Fruit fly (Drosophila melanogaster): ENCODE data around the gene Ahcy.
A peak's percentile ranks its signal among the peaks of the same experiment; 100 is the strongest.

The Ahcy gene

DNA sequence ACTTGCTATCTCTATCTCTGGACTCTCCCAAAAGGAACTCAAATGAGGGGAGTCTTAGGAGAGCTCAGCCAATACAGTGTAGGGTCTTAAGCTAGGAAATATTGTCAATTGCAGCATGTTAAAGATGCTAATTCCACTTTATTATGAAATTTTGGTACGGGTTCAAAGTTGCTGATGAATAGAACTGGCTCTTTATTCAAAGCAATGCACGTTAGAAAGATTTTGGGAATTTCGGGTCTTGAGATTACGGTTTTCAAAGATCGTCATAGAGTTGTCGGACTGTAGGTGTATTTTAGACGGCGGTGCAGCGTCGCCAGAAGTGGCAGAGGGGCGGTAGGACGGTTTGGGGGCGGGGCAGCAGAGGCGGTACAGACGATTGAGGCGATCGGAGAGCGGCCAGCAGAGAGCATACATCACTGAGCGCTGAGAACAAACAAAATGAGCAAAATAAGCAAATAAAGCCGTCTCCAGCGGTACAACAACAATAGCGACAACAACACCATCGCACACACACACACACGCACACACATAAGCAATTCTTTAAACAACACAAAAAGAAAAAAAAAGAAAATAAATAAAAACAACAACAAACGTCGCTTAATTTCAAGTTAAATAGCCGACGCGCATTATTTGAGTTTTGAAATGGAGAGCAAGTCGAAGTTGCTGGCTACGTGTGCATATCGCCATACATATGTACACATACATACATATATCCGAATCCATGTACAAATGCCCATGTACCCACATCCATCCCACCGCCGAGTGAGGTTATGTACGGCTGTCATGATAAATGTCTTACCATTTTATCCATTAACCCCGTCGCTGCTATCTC is 47.6 kb downstream of the Ahcy start (continued):
- no peak for TF ChIP-seq CG13296 (GFP tag; optimal IDR thresholded peaks at IDR 0.05)
- no peak for TF ChIP-seq lola (GFP tag; optimal IDR thresholded peaks at IDR 0.05)
- no peak for TF ChIP-seq Dip3 (GFP tag; optimal IDR thresholded peaks at IDR 0.05)
- TF ChIP-seq Dek (tag; optimal IDR thresholded peaks at IDR 0.05), result no peak
- TF ChIP-seq CG8089 (GFP tag; optimal IDR thresholded peaks at IDR 0.05), result no peak
- TF ChIP-seq gro (GFP tag; optimal IDR thresholded peaks at IDR 0.05), result no peak
- no peak for TF ChIP-seq CG7271 (tag; optimal IDR thresholded peaks at IDR 0.05)
- peak; percentile 4 for TF ChIP-seq org-1 (GFP tag; optimal IDR thresholded peaks at IDR 0.05)
- peak; percentile 4 for TF ChIP-seq Kr (GFP tag; optimal IDR thresholded peaks at IDR 0.05)
- peak; percentile 24 for TF ChIP-seq CG7839 (tag; optimal IDR thresholded peaks at IDR 0.05)
- no peak for TF ChIP-seq CG10654 (GFP tag; optimal IDR thresholded peaks at IDR 0.05)
- no peak for TF ChIP-seq CG8290 (GFP tag; optimal IDR thresholded peaks at IDR 0.05)
- peak in 1 of 2 experiments; percentile 7 for TF ChIP-seq CG8290 (tag; optimal IDR thresholded peaks at IDR 0.05)
- no peak for TF ChIP-seq wdn (GFP tag; IDR thresholded peaks at IDR 0.05)
- no peak for TF ChIP-seq CG13424 (tag; optimal IDR thresholded peaks at IDR 0.05)
- no peak for TF ChIP-seq Doc2 (GFP tag; IDR thresholded peaks at IDR 0.05)
- TF ChIP-seq Aef1 (GFP tag; IDR thresholded peaks at IDR 0.05), result no peak
- no peak for TF ChIP-seq CG10979 (tag; optimal IDR thresholded peaks at IDR 0.05)
- no peak for TF ChIP-seq Tbp (GFP tag; optimal IDR thresholded peaks at IDR 0.05)
- TF ChIP-seq CG10147 (GFP tag; optimal IDR thresholded peaks at IDR 0.05), result no peak
- TF ChIP-seq Adf1 (GFP tag; IDR thresholded peaks at IDR 0.05), result no peak
- no peak for TF ChIP-seq MESR4 (GFP tag; optimal IDR thresholded peaks at IDR 0.05)
- no peak for TF ChIP-seq CrebB (tag; optimal IDR thresholded peaks at IDR 0.05)
- TF ChIP-seq CG3847 (GFP tag; IDR thresholded peaks at IDR 0.05), result no peak
- no peak for TF ChIP-seq CG7963 (GFP tag; IDR thresholded peaks at IDR 0.05; ENCODE audit: partially characterized antibody)
- TF ChIP-seq Gsc (GFP tag; IDR thresholded peaks at IDR 0.05), result no peak
- no peak for TF ChIP-seq CG17802 (tag; optimal IDR thresholded peaks at IDR 0.05)
- peak in 1 of 2 experiments; percentile 5 for TF ChIP-seq dpn (GFP tag; optimal IDR thresholded peaks at IDR 0.05)
- no peak for TF ChIP-seq CG14667 (GFP tag; IDR thresholded peaks at IDR 0.05)
- TF ChIP-seq eyg (GFP tag; optimal IDR thresholded peaks at IDR 0.05), result no peak
- no peak for TF ChIP-seq chinmo (GFP tag; IDR thresholded peaks at IDR 0.05; ENCODE audit: partially characterized antibody)
- peak; percentile 8 for TF ChIP-seq phol (tag; optimal IDR thresholded peaks at IDR 0.05)
- no peak for TF ChIP-seq Mrtf (GFP tag; IDR thresholded peaks at IDR 0.05)
- TF ChIP-seq trem (tag; optimal IDR thresholded peaks at IDR 0.05), result no peak
- no peak for TF ChIP-seq fd3F (GFP tag; optimal IDR thresholded peaks at IDR 0.05)
- TF ChIP-seq onecut (GFP tag; IDR thresholded peaks at IDR 0.05), result 0 out of 2 replicates have a peak, but pooled peaks have one; percentile 7
- TF ChIP-seq CG4854 (GFP tag; optimal IDR thresholded peaks at IDR 0.05), result no peak
- no peak for TF ChIP-seq zen2 (GFP tag; IDR thresholded peaks at IDR 0.05; ENCODE audit: partially characterized antibody)
- TF ChIP-seq dan (GFP tag; IDR thresholded peaks at IDR 0.05), result no peak
- TF ChIP-seq CG1832 (GFP tag; optimal IDR thresholded peaks at IDR 0.05), result no peak
- TF ChIP-seq CG42726 (GFP tag; IDR thresholded peaks at IDR 0.05; ENCODE audit: partially characterized antibody), result no peak
- TF ChIP-seq Nf-YC (tag; optimal IDR thresholded peaks at IDR 0.05), result no peak
- TF ChIP-seq bigmax (GFP tag; optimal IDR thresholded peaks at IDR 0.05), result peak; percentile 87
- peak; percentile 13 for TF ChIP-seq CG17359 (tag; optimal IDR thresholded peaks at IDR 0.05)
- TF ChIP-seq sob (GFP tag; IDR thresholded peaks at IDR 0.05), result no peak
- TF ChIP-seq row (GFP tag; IDR thresholded peaks at IDR 0.05), result peak; percentile 46
- no peak for TF ChIP-seq Dref (GFP tag; IDR thresholded peaks at IDR 0.05)
- TF ChIP-seq stc (GFP tag; IDR thresholded peaks at IDR 0.05), result no peak
- TF ChIP-seq CG8359 (GFP tag; optimal IDR thresholded peaks at IDR 0.05; ENCODE audit: borderline replicate concordance), result peak; percentile 28
- TF ChIP-seq Hmx (GFP tag; optimal IDR thresholded peaks at IDR 0.05), result no peak
